Fruit fly (Drosophila melanogaster): ENCODE data around the gene CG31213.

- TF ChIP-seq CG8478 (optimal IDR thresholded peaks at IDR 0.05) (no peak), CTCF (optimal IDR thresholded peaks at IDR 0.05) (no peak)
Measured at dm6 chr3R:20010942-20011341, 38.2 kb downstream of the CG31213 start.

All from S2 (cell line).